Worm (Caenorhabditis elegans) whole organism, early embryonic: ENCODE results near the gene F22B5.5.

Source experiments
- B0310.2 ChIP-seq: sonication (generic microtip); optimal IDR thresholded peaks from 2 replicates; lab custom pipeline; 2016; ENCODE audit warnings: mild to moderate bottlenecking, missing genetic modification characterization, missing compliant biosample characterization
- F13C5.2 ChIP-seq: sonication (generic microtip); optimal IDR thresholded peaks from 2 replicates; lab custom pipeline; 2017; ENCODE audit warnings: mild to moderate bottlenecking, missing genetic modification characterization, inconsistent platforms, missing compliant biosample characterization
- ama-1 ChIP-seq: fragments of 150-350 bp; optimal IDR thresholded peaks from 2 replicates; lab custom pipeline; 2014
- ceh-13 ChIP-seq: fragments of 200-800 bp; sonication (Bioruptor generic); optimal IDR thresholded peaks from 2 replicates; lab custom pipeline; 2018; ENCODE audit warnings: mild to moderate bottlenecking, missing genetic modification characterization, missing compliant biosample characterization
- ets-7 ChIP-seq: sonication (generic microtip); optimal IDR thresholded peaks from 2 replicates; lab custom pipeline; 2016; ENCODE audit warnings: missing genotype, missing genetic modification characterization, missing compliant biosample characterization
- hnd-1 ChIP-seq: sonication (generic microtip); optimal IDR thresholded peaks from 2 replicates; lab custom pipeline; 2016; ENCODE audit warnings: missing genetic modification characterization, missing compliant biosample characterization

ce11 chrII:8405303-8405702, 49.1 kb downstream of the F22B5.5 start, which contains the start of gene ubc-24:
- no peak for TF ChIP-seq hnd-1 (tag; lab: Kevin White, UChicago)
- no peak for TF ChIP-seq ama-1 (lab: Kevin White, UChicago)
- no peak for TF ChIP-seq F13C5.2 (tag; lab: Kevin White, UChicago)
- no peak for TF ChIP-seq ets-7 (tag; lab: Kevin White, UChicago)
- no peak for TF ChIP-seq B0310.2 (tag; lab: Kevin White, UChicago)
- no peak for TF ChIP-seq ceh-13 (GFP tag; lab: Kevin White, UChicago)
